Fruit fly (Drosophila melanogaster) whole organism, embryonic: ENCODE measurements around the gene CG17377.

Experiments
- Abd-B ChIP-seq: fragments of 200-800 bp; sonication (Bioruptor generic); optimal IDR thresholded peaks from 2 replicates; lab custom pipeline; 2018; ENCODE audit warnings: missing biosample characterization, mild to moderate bottlenecking, missing genetic modification characterization, moderate library complexity
- Adf1 ChIP-seq: fragments of 200-800 bp; sonication (Bioruptor generic); IDR thresholded peaks from 2 replicates; pipeline ENCODE4 v1.3.6; 2022; ENCODE audit warnings: missing biosample characterization, missing genetic modification characterization
- Awh ChIP-seq: fragments of 200-800 bp; sonication (Bioruptor generic); IDR thresholded peaks from 2 replicates; pipeline ENCODE4, ENCODE4 v1.3.6; 2022; ENCODE audit warnings: missing biosample characterization, missing genetic modification characterization
- CG10431 ChIP-seq: fragments of 200-800 bp; sonication (Bioruptor generic); optimal IDR thresholded peaks from 3 replicates; lab custom pipeline; 2018; ENCODE audit warnings: missing biosample characterization, mild to moderate bottlenecking, missing genetic modification characterization
- CG12769 ChIP-seq: fragments of 200-800 bp; sonication (Bioruptor generic); optimal IDR thresholded peaks from 2 replicates; lab custom pipeline; 2019; ENCODE audit warnings: missing biosample characterization, mild to moderate bottlenecking, missing genetic modification characterization, moderate library complexity
- CG16813 ChIP-seq: fragments of 200-800 bp; sonication (Bioruptor generic); IDR thresholded peaks from 3 replicates; pipeline ENCODE4 v1.3.6; 2022; ENCODE audit warnings: missing biosample characterization, missing genetic modification characterization; ENCODE audit not compliant: partially characterized antibody
- CG17912 ChIP-seq: fragments of 200-800 bp; sonication (Bioruptor generic); optimal IDR thresholded peaks from 2 replicates; lab custom pipeline; 2018; ENCODE audit warnings: missing biosample characterization, mild to moderate bottlenecking, missing genetic modification characterization
- CG18011 ChIP-seq: fragments of 200-800 bp; sonication (Bioruptor generic); optimal IDR thresholded peaks from 2 replicates; lab custom pipeline; 2017; ENCODE audit warnings: missing biosample characterization, missing genetic modification characterization, mild to moderate bottlenecking, moderate library complexity, missing genotype
- CG30020 ChIP-seq: fragments of 200-800 bp; optimal IDR thresholded peaks from 2 replicates; lab custom pipeline; 2019; ENCODE audit warnings: missing biosample characterization, mild to moderate bottlenecking, missing genetic modification characterization, moderate library complexity
- CG31365 ChIP-seq: fragments of 200-800 bp; sonication (Bioruptor generic); optimal IDR thresholded peaks from 2 replicates; lab custom pipeline; 2018; ENCODE audit warnings: missing biosample characterization, mild to moderate bottlenecking, missing genetic modification characterization
- CG34224 ChIP-seq: fragments of 200-800 bp; sonication (Bioruptor generic); IDR thresholded peaks from 3 replicates; pipeline ENCODE4 v1.3.6; 2022; ENCODE audit warnings: missing biosample characterization, missing genetic modification characterization; ENCODE audit not compliant: partially characterized antibody
- CG34376 ChIP-seq: fragments of 200-800 bp; sonication (Bioruptor generic); optimal IDR thresholded peaks from 2 replicates; lab custom pipeline; 2018; ENCODE audit warnings: missing biosample characterization, mild to moderate bottlenecking, missing genetic modification characterization
- CG4854 ChIP-seq: fragments of 200-800 bp; sonication (Bioruptor generic); optimal IDR thresholded peaks from 2 replicates; lab custom pipeline; 2016; ENCODE audit warnings: missing biosample characterization, missing genetic modification characterization, inconsistent platforms
- CG7786 ChIP-seq: fragments of 200-800 bp; sonication (Bioruptor generic); optimal IDR thresholded peaks from 2 replicates; lab custom pipeline; 2016; ENCODE audit warnings: missing biosample characterization, missing genetic modification characterization
- CG7987 ChIP-seq: fragments of 200-800 bp; sonication (Bioruptor generic); optimal IDR thresholded peaks from 2 replicates; lab custom pipeline; 2018; ENCODE audit warnings: missing biosample characterization, mild to moderate bottlenecking, missing genetic modification characterization, moderate library complexity
- CG9817 ChIP-seq: fragments of 200-800 bp; sonication (Bioruptor generic); optimal IDR thresholded peaks from 2 replicates; lab custom pipeline; 2018; ENCODE audit warnings: missing biosample characterization, mild to moderate bottlenecking, missing genetic modification characterization, moderate library complexity
- CG9932 ChIP-seq: fragments of 200-800 bp; sonication (Bioruptor generic); IDR thresholded peaks from 2 replicates; pipeline ENCODE4 v1.3.6; 2022; ENCODE audit warnings: missing biosample characterization, missing genetic modification characterization
- Camta ChIP-seq: fragments of 200-800 bp; sonication (Bioruptor generic); optimal IDR thresholded peaks from 2 replicates; lab custom pipeline; 2016; ENCODE audit warnings: missing biosample characterization, missing genetic modification characterization
- Dad ChIP-seq: fragments of 200-800 bp; sonication (Bioruptor generic); optimal IDR thresholded peaks from 3 replicates; lab custom pipeline; 2016; ENCODE audit warnings: missing biosample characterization, missing genetic modification characterization
- Doc2 ChIP-seq: fragments of 200-800 bp; sonication (Bioruptor generic); IDR thresholded peaks from 2 replicates; pipeline ENCODE4 v1.3.6; 2022; ENCODE audit warnings: missing biosample characterization, missing genetic modification characterization
- Doc3 ChIP-seq: fragments of 200-800 bp; sonication (Bioruptor generic); IDR thresholded peaks from 3 replicates; pipeline ENCODE4 v1.3.6; 2022; ENCODE audit warnings: missing biosample characterization, missing genetic modification characterization; ENCODE audit not compliant: partially characterized antibody
- Fer1 ChIP-seq: fragments of 200-800 bp; sonication (Bioruptor generic); optimal IDR thresholded peaks from 2 replicates; lab custom pipeline; 2017; ENCODE audit warnings: missing biosample characterization, mild to moderate bottlenecking, missing genetic modification characterization
- Gug ChIP-seq: fragments of 200-800 bp; sonication (Bioruptor generic); IDR thresholded peaks from 4 replicates; pipeline ENCODE4 v1.3.6; 2022; ENCODE audit warnings: missing biosample characterization, missing genetic modification characterization
- HLHmδ ChIP-seq: fragments of 200-800 bp; sonication (Bioruptor generic); optimal IDR thresholded peaks from 2 replicates; lab custom pipeline; 2018; ENCODE audit warnings: missing biosample characterization, mild to moderate bottlenecking, missing genetic modification characterization, moderate library complexity
- Lim3 ChIP-seq: fragments of 200-800 bp; sonication (Bioruptor generic); IDR thresholded peaks from 2 replicates; pipeline ENCODE4 v1.3.6; 2022; ENCODE audit warnings: missing biosample characterization, missing genetic modification characterization
- MTF-1 ChIP-seq: fragments of 200-800 bp; sonication (Bioruptor generic); optimal IDR thresholded peaks from 2 replicates; lab custom pipeline; 2018; ENCODE audit warnings: missing biosample characterization, mild to moderate bottlenecking, missing genetic modification characterization, borderline replicate concordance
- Mad ChIP-seq: fragments of 200-800 bp; sonication (Bioruptor generic); optimal IDR thresholded peaks from 2 replicates; lab custom pipeline; 2016; ENCODE audit warnings: missing biosample characterization, missing genetic modification characterization
- NfI ChIP-seq: fragments of 200-800 bp; sonication (Bioruptor generic); optimal IDR thresholded peaks from 3 replicates; lab custom pipeline; 2018; ENCODE audit warnings: missing biosample characterization, mild to moderate bottlenecking, missing genetic modification characterization, moderate library complexity
- bowl ChIP-seq: fragments of 200-800 bp; sonication (Bioruptor generic); IDR thresholded peaks from 2 replicates; pipeline ENCODE4 v1.3.6; 2022; ENCODE audit warnings: missing biosample characterization, missing genetic modification characterization
- cato ChIP-seq: fragments of 200-800 bp; sonication (Bioruptor generic); optimal IDR thresholded peaks from 2 replicates; lab custom pipeline; 2016; ENCODE audit warnings: missing biosample characterization, missing genetic modification characterization, borderline replicate concordance
- cg ChIP-seq: fragments of 200-800 bp; sonication (Bioruptor generic); optimal IDR thresholded peaks from 3 replicates; lab custom pipeline; 2019; ENCODE audit warnings: missing biosample characterization, mild to moderate bottlenecking, missing genetic modification characterization, moderate library complexity
- crc ChIP-seq: fragments of 200-800 bp; sonication (Bioruptor generic); optimal IDR thresholded peaks from 2 replicates; lab custom pipeline; 2016; ENCODE audit warnings: missing biosample characterization, missing genetic modification characterization
- crp ChIP-seq, 2 experiments: fragments of 200-800 bp; sonication (Bioruptor generic); optimal IDR thresholded peaks; 2 replicates in 1 of 2; 3 replicates in 1 of 2; lab custom pipeline; 2017; ENCODE audit warnings: missing biosample characterization in 2 of 2, missing genetic modification characterization in 2 of 2, mild to moderate bottlenecking in 1 of 2, moderate library complexity in 1 of 2
- dysf ChIP-seq: fragments of 200-800 bp; sonication (Bioruptor generic); IDR thresholded peaks from 3 replicates; pipeline ENCODE4 v1.3.6; 2022; ENCODE audit warnings: missing biosample characterization, missing genetic modification characterization
- eyg ChIP-seq: fragments of 200-800 bp; sonication (Bioruptor generic); optimal IDR thresholded peaks from 3 replicates; lab custom pipeline; 2016; ENCODE audit warnings: missing biosample characterization, missing genetic modification characterization
- fd96Cb ChIP-seq: fragments of 200-800 bp; sonication (Bioruptor generic); optimal IDR thresholded peaks from 2 replicates; lab custom pipeline; 2018; ENCODE audit warnings: missing biosample characterization, mild to moderate bottlenecking, missing genetic modification characterization, moderate library complexity
- fu2 ChIP-seq: fragments of 200-800 bp; sonication (Bioruptor generic); optimal IDR thresholded peaks from 2 replicates; lab custom pipeline; 2016; ENCODE audit warnings: missing biosample characterization, missing genetic modification characterization
- gce ChIP-seq: fragments of 200-800 bp; sonication (Bioruptor generic); IDR thresholded peaks from 3 replicates; pipeline ENCODE4 v1.3.6; 2022; ENCODE audit warnings: missing biosample characterization, missing genetic modification characterization
- grau ChIP-seq: fragments of 200-800 bp; optimal IDR thresholded peaks from 3 replicates; lab custom pipeline; 2019; ENCODE audit warnings: missing biosample characterization, mild to moderate bottlenecking, missing genetic modification characterization, moderate library complexity
- gsb-n ChIP-seq: fragments of 200-800 bp; sonication (Bioruptor generic); optimal IDR thresholded peaks from 3 replicates; lab custom pipeline; 2018; ENCODE audit warnings: missing biosample characterization, mild to moderate bottlenecking, missing genetic modification characterization
- h ChIP-seq: fragments of >200 bp; optimal IDR thresholded peaks from 2 replicates; lab custom pipeline; 2017
- hth ChIP-seq: fragments of >200 bp; optimal IDR thresholded peaks from 2 replicates; lab custom pipeline; 2017; ENCODE audit warnings: inconsistent platforms
- insv ChIP-seq, 2 experiments: fragments of 200-800 bp; sonication (Bioruptor generic); optimal IDR thresholded peaks; 3 replicates each; lab custom pipeline; 2016 to 2018; ENCODE audit warnings: missing biosample characterization in 2 of 2, missing genetic modification characterization in 2 of 2
- mirr ChIP-seq: fragments of 200-800 bp; sonication (Bioruptor generic); optimal IDR thresholded peaks from 3 replicates; lab custom pipeline; 2018; ENCODE audit warnings: missing biosample characterization, mild to moderate bottlenecking, missing genetic modification characterization
- otp ChIP-seq: fragments of 200-800 bp; sonication (Bioruptor generic); IDR thresholded peaks from 3 replicates; pipeline ENCODE4, ENCODE4 v1.3.6; 2022; ENCODE audit warnings: missing biosample characterization, missing genetic modification characterization
- run ChIP-seq: fragments of 200-800 bp; sonication (Bioruptor generic); optimal IDR thresholded peaks from 3 replicates; lab custom pipeline; 2018; ENCODE audit warnings: missing biosample characterization, mild to moderate bottlenecking, missing genetic modification characterization
- schlank ChIP-seq: fragments of 200-800 bp; sonication (Bioruptor generic); optimal IDR thresholded peaks from 2 replicates; lab custom pipeline; 2018; ENCODE audit warnings: missing biosample characterization, mild to moderate bottlenecking, missing genetic modification characterization
- sim ChIP-seq: fragments of 200-800 bp; sonication (Bioruptor generic); IDR thresholded peaks from 2 replicates; pipeline ENCODE4 v1.3.6; 2022; ENCODE audit warnings: missing biosample characterization, missing genetic modification characterization
- sob ChIP-seq: fragments of 200-800 bp; sonication (Bioruptor generic); IDR thresholded peaks from 2 replicates; pipeline ENCODE4 v1.3.6; 2022; ENCODE audit warnings: missing biosample characterization, missing genetic modification characterization
- sr ChIP-seq: fragments of 200-800 bp; sonication (Bioruptor generic); IDR thresholded peaks from 3 replicates; pipeline ENCODE4 v1.3.6; 2022; ENCODE audit warnings: missing biosample characterization, missing genetic modification characterization
- unpg ChIP-seq: fragments of 200-800 bp; sonication (Bioruptor generic); optimal IDR thresholded peaks from 3 replicates; lab custom pipeline; 2018; ENCODE audit warnings: missing biosample characterization, mild to moderate bottlenecking, missing genetic modification characterization, moderate library complexity
- wek ChIP-seq: fragments of 200-800 bp; sonication (Bioruptor generic); optimal IDR thresholded peaks from 3 replicates; lab custom pipeline; 2018; ENCODE audit warnings: missing biosample characterization, mild to moderate bottlenecking, missing genetic modification characterization, moderate library complexity

The CG17377 gene

dm6 chr2L:6817493-6817892 lies 14.9 kb upstream of the CG17377 start (continued):
- TF ChIP-seq Gug (no peak), Mad (GFP tag; lab: Kevin White, UChicago) (no peak), Dad (no peak), fd96Cb (tag; lab: Kevin White, UChicago) (no peak), unpg (GFP tag; lab: Kevin White, UChicago) (no peak), eyg (GFP tag; lab: Kevin White, UChicago) (no peak), gce (GFP tag; lab: Robert Waterston, UW) (no peak), Lim3 (no peak), CG34224 (peak; percentile 37; the same call in 1 of the 3 replicates), CG18011 (GFP tag; lab: Kevin White, UChicago) (no peak), CG7786 (GFP tag; lab: Kevin White, UChicago) (no peak), run (no peak), dysf (GFP tag; lab: Robert Waterston, UW) (no peak), hth (no peak), CG4854 (no peak), grau (no peak), crp (GFP tag; optimal IDR thresholded peaks at IDR 0.05; lab: Kevin White, UChicago) (no peak), Awh (GFP tag; lab: Robert Waterston, UW) (no peak), Fer1 (no peak), sr (no peak), CG10431 (GFP tag; lab: Kevin White, UChicago) (no peak), bowl (GFP tag; lab: Robert Waterston, UW) (no peak), Adf1 (GFP tag; lab: Robert Waterston, UW) (peak; percentile 74), Doc3 (GFP tag; lab: Robert Waterston, UW) (no peak), cato (GFP tag; lab: Kevin White, UChicago) (no peak), CG9932 (0 out of 2 replicates have a peak, but pooled peaks have one; percentile 20), MTF-1 (GFP tag; lab: Kevin White, UChicago) (no peak), CG12769 (tag; lab: Kevin White, UChicago) (no peak), CG16813 (GFP tag; lab: Robert Waterston, UW) (no peak), CG30020 (tag; lab: Kevin White, UChicago) (no peak), Camta (no peak), fu2 (GFP tag; lab: Kevin White, UChicago) (no peak), CG34376 (GFP tag; lab: Kevin White, UChicago) (no peak), Doc2 (no peak), cg (GFP tag; lab: Kevin White, UChicago) (peak; percentile 44), gsb-n (tag; lab: Kevin White, UChicago) (no peak), Abd-B (GFP tag; lab: Kevin White, UChicago) (no peak), CG7987 (GFP tag; lab: Kevin White, UChicago) (no peak), wek (GFP tag; lab: Kevin White, UChicago) (no peak), HLHmδ (no peak), CG31365 (tag; lab: Kevin White, UChicago) (no peak), CG17912 (GFP tag; lab: Kevin White, UChicago) (no peak), otp (GFP tag; lab: Robert Waterston, UW) (no peak), sob (GFP tag; lab: Robert Waterston, UW) (0 out of 2 replicates have a peak, but pooled peaks have one; percentile 9), NfI (GFP tag; lab: Kevin White, UChicago) (no peak), mirr (no peak), sim (no peak), schlank (no peak), h (lab: Kevin White, UChicago) (no peak), insv (GFP tag; optimal IDR thresholded peaks at IDR 0.05; lab: Kevin White, UChicago) (no peak), crc (GFP tag; lab: Kevin White, UChicago) (no peak), CG9817 (tag; lab: Kevin White, UChicago) (no peak)
